Fruit fly (Drosophila melanogaster): ENCODE results near the gene Proc.

The Proc gene

dm6 chr2L:7912878-7913277 is 41.6 kb upstream of the Proc start:
- TF ChIP-seq gem (tag; optimal IDR thresholded peaks at IDR 0.05) (peak; percentile 10), sens (GFP tag) (peak; percentile 76), fd3F (GFP tag; optimal IDR thresholded peaks at IDR 0.05) (no peak), CG13424 (tag; optimal IDR thresholded peaks at IDR 0.05) (no peak), CG5953 (GFP tag; IDR thresholded peaks at IDR 0.05) (no peak), crc (GFP tag; optimal IDR thresholded peaks at IDR 0.05) (no peak), sob (GFP tag; IDR thresholded peaks at IDR 0.05) (no peak), sr (GFP tag; IDR thresholded peaks at IDR 0.05) (no peak; the same call in 2 of the 3 replicates), Med (GFP tag) (peak; percentile 42), kni (GFP tag; optimal IDR thresholded peaks at IDR 0.05) (no peak), dmrt99B (tag; optimal IDR thresholded peaks at IDR 0.05) (peak; percentile 25), Sox102F (GFP tag; optimal IDR thresholded peaks at IDR 0.05) (peak; percentile 5), wdn (GFP tag; IDR thresholded peaks at IDR 0.05) (no peak), dysf (GFP tag; IDR thresholded peaks at IDR 0.05) (0 out of 3 replicates have a peak, but pooled peaks have one; percentile 8), amos (GFP tag; IDR thresholded peaks at IDR 0.05; ENCODE audit: partially characterized antibody) (no peak), Hmr (GFP tag; optimal IDR thresholded peaks at IDR 0.05) (no peak), D19A (tag; optimal IDR thresholded peaks at IDR 0.05) (peak; percentile 76), dmrt11E (tag; optimal IDR thresholded peaks at IDR 0.05) (no peak), Hr3 (GFP tag; optimal IDR thresholded peaks at IDR 0.05) (no peak), MBD-R2 (GFP tag; IDR thresholded peaks at IDR 0.05) (no peak), CG12299 (tag; optimal IDR thresholded peaks at IDR 0.05) (no peak)

- TF ChIP-seq CG13624 (GFP tag; optimal IDR thresholded peaks at IDR 0.05) = no peak
- no peak for TF ChIP-seq nau (GFP tag; optimal IDR thresholded peaks at IDR 0.05)
- TF ChIP-seq dati (GFP tag; IDR thresholded peaks at IDR 0.05) = no peak
- peak; percentile 31 for TF ChIP-seq Med (GFP tag)
Observed at dm6 chr2L:7911209-7911859, 40.1 kb upstream of the Proc start.

- TF ChIP-seq CG6654 (GFP tag; optimal IDR thresholded peaks at IDR 0.05) (no peak), CG12769 (tag; optimal IDR thresholded peaks at IDR 0.05) (no peak), nom (GFP tag; optimal IDR thresholded peaks at IDR 0.05) (peak; percentile 76), bsh (GFP tag; optimal IDR thresholded peaks at IDR 0.05) (peak in 1 of 2 experiments; percentile 48), nerfin-2 (GFP tag; IDR thresholded peaks at IDR 0.05; ENCODE audit: partially characterized antibody) (no peak), CG3163 (GFP tag; optimal IDR thresholded peaks at IDR 0.05) (no peak), hbn (GFP tag; IDR thresholded peaks at IDR 0.05; ENCODE audit: partially characterized antibody) (no peak), ato (GFP tag; IDR thresholded peaks at IDR 0.05; ENCODE audit: partially characterized antibody) (no peak), CG3407 (GFP tag; optimal IDR thresholded peaks at IDR 0.05) (no peak)
Observed at dm6 chr2L:7909854-7910253, 38.6 kb upstream of the Proc start.

dm6 chr2L:7909327-7909804 is 38.1 kb upstream of the Proc start:
- TF ChIP-seq corto (GFP tag; optimal IDR thresholded peaks at IDR 0.05) (peak; percentile 61), Sry-β (GFP tag; optimal IDR thresholded peaks at IDR 0.05) (no peak), nom (GFP tag; optimal IDR thresholded peaks at IDR 0.05) (peak; percentile 59), CG13775 (GFP tag; optimal IDR thresholded peaks at IDR 0.05) (no peak), tup (GFP tag; optimal IDR thresholded peaks at IDR 0.05) (no peak), h (optimal IDR thresholded peaks at IDR 0.05) (no peak), CG15011 (GFP tag; optimal IDR thresholded peaks at IDR 0.05) (no peak), lbe (GFP tag; optimal IDR thresholded peaks at IDR 0.05) (peak; percentile 53), pnt (GFP tag; optimal IDR thresholded peaks at IDR 0.05) (no peak), CG31224 (GFP tag; IDR thresholded peaks at IDR 0.05) (no peak)

Data from whole organism, embryonic.